Worm (Caenorhabditis elegans) whole organism, L3 larva: ENCODE measurements around the gene F55G7.4.

Experiments used
- egl-27 ChIP-seq: sonication (generic microtip); optimal IDR thresholded peaks from 4 replicates; lab custom pipeline; 2017; ENCODE audit warnings: missing biosample characterization, missing genetic modification reagents, missing genetic modification characterization
- lin-39 ChIP-seq: fragments of 150-350 bp; optimal IDR thresholded peaks from 2 replicates; lab custom pipeline; 2018; ENCODE audit warnings: missing biosample characterization, missing genetic modification reagents, missing genetic modification characterization
- nhr-28 ChIP-seq: fragments of 150-350 bp; optimal IDR thresholded peaks from 2 replicates; lab custom pipeline; 2014; ENCODE audit warnings: missing biosample characterization, missing genetic modification characterization
- nhr-77 ChIP-seq: fragments of 150-350 bp; optimal IDR thresholded peaks from 2 replicates; lab custom pipeline; 2014; ENCODE audit warnings: missing biosample characterization, missing genetic modification characterization
- snpc-4 ChIP-seq: fragments of 150-350 bp; optimal IDR thresholded peaks from 2 replicates; lab custom pipeline; 2014; ENCODE audit warnings: missing biosample characterization, missing genetic modification characterization
- zag-1 ChIP-seq: fragments of 150-350 bp; optimal IDR thresholded peaks from 2 replicates; lab custom pipeline; 2014; ENCODE audit warnings: missing biosample characterization, missing genetic modification characterization

DNA sequence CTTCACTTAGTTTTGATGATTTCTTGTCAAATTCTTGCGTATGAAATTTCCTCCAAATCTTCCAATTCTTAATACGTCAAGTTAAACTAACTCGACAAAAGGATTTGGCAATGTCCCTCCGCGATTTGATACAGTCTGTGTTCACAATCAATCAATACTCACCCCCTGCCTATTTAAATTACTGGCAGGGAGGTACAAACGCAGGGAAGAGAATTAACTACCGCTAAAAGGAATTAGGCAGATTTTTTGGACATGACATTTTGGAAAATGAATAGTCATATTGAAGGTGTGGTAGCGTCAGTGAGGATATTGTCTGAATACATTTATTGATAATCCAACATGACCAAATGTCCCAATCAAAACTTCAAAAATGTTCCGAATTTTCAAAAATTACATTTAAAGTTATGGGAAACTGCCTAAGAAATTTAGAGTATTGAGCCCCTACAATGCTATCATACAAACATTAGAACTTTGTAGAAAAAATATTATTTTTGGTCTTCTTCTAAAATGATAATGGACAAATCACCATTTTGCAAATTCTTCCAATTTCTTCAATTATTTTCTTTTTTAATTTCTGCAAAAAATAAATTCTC lies 9.8 kb downstream of the F55G7.4 start:
- peak; percentile 98 for TF ChIP-seq nhr-77
- peak; percentile 98 for TF ChIP-seq lin-39 (tag; lab: Kevin White, UChicago)
- peak; percentile 95 for TF ChIP-seq snpc-4 (tag; lab: Kevin White, UChicago)
- TF ChIP-seq nhr-28: peak; percentile 93
- TF ChIP-seq zag-1: peak; percentile 90
- peak; percentile 95 for TF ChIP-seq egl-27 (tag; lab: Kevin White, UChicago)
